Fruit fly (Drosophila melanogaster): ENCODE measurements around the gene glec.

The glec gene

DNA sequence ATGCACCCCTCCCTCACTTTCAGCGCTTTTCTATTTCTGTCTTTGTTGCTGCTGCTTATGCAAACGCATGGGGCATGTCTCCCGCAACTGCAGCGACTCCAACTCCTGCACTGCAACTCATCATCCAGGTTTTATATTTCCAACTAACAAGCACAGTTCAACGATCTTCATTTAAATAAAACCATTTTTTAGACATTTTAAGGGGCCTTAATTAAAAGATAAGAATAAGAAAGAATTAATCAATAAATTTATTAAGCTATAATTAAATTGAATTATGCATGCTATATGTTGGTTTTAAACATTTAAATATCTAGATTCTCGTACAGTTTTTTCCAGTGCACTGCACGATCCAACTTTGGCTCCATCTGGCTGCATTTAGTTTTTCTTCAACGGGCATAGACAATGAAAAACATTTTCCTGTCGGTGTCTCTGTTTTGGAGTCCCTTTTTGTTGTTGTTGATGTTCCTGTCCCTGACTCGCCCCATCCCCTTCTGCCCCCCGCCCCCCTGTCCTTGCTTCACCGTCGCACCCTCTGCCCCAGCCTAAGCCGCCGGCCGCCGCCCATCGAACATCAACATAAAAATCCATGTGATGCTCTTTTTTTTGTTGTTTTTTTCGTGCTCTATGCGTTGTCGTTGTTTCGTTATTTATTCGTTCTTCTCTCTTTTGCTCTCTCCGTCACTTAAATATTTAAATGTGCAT lies 27.1 kb downstream of the glec start (continued):
- TF ChIP-seq CoRest (tag; optimal IDR thresholded peaks at IDR 0.05) = peak; percentile 81
- TF ChIP-seq CG30403 (GFP tag; optimal IDR thresholded peaks at IDR 0.05) = peak; percentile 71
- no peak for TF ChIP-seq wdn (GFP tag; IDR thresholded peaks at IDR 0.05)
- no peak for TF ChIP-seq btn (GFP tag; optimal IDR thresholded peaks at IDR 0.05)
- peak in 1 of 2 experiments; percentile 80 for TF ChIP-seq eve (GFP tag; optimal IDR thresholded peaks at IDR 0.05)
- TF ChIP-seq Ada2b (GFP tag; IDR thresholded peaks at IDR 0.05) = no peak
- TF ChIP-seq shn (GFP tag; optimal IDR thresholded peaks at IDR 0.05) = no peak
- TF ChIP-seq Xbp1 (GFP tag; optimal IDR thresholded peaks at IDR 0.05) = peak; percentile 63
- no peak for TF ChIP-seq sob (GFP tag; IDR thresholded peaks at IDR 0.05)
- no peak for TF ChIP-seq z (GFP tag; IDR thresholded peaks at IDR 0.05)
- TF ChIP-seq esg (GFP tag; conservative IDR thresholded peaks at IDR 0.05) = no peak
- TF ChIP-seq Max (GFP tag; optimal IDR thresholded peaks at IDR 0.05) = peak; percentile 62
- TF ChIP-seq lola (GFP tag; optimal IDR thresholded peaks at IDR 0.05) = peak in 1 of 3 experiments; percentile 96
- TF ChIP-seq CG11504 (tag; optimal IDR thresholded peaks at IDR 0.05) = peak; percentile 69
- no peak; the same call in none of the 3 replicates for TF ChIP-seq CG17361 (GFP tag; IDR thresholded peaks at IDR 0.05)
- no peak for TF ChIP-seq tup (GFP tag; optimal IDR thresholded peaks at IDR 0.05)
- no peak for TF ChIP-seq al (GFP tag; IDR thresholded peaks at IDR 0.05)
- peak; percentile 88 for TF ChIP-seq Ssrp (tag; optimal IDR thresholded peaks at IDR 0.05)
- TF ChIP-seq tll (GFP tag; optimal IDR thresholded peaks at IDR 0.05) = no peak
- TF ChIP-seq CG9932 (GFP tag; IDR thresholded peaks at IDR 0.05) = no peak
- TF ChIP-seq CG18011 (GFP tag; optimal IDR thresholded peaks at IDR 0.05) = no peak
- TF ChIP-seq CG6854 (GFP tag; optimal IDR thresholded peaks at IDR 0.05) = no peak
- no peak for TF ChIP-seq Rfx (GFP tag; IDR thresholded peaks at IDR 0.05)
- TF ChIP-seq Opbp (GFP tag; IDR thresholded peaks at IDR 0.05; ENCODE audit: partially characterized antibody) = peak; percentile 14; the same call in 1 of the 3 replicates
- TF ChIP-seq D19A (tag; optimal IDR thresholded peaks at IDR 0.05) = peak; percentile 66
- no peak for TF ChIP-seq sens-2 (GFP tag; IDR thresholded peaks at IDR 0.05)
- TF ChIP-seq CG6254 (GFP tag; optimal IDR thresholded peaks at IDR 0.05) = peak; percentile 75
- no peak for TF ChIP-seq HLH4C (GFP tag; IDR thresholded peaks at IDR 0.05; ENCODE audit: partially characterized antibody)
- peak; percentile 78 for TF ChIP-seq CG1529 (GFP tag; optimal IDR thresholded peaks at IDR 0.05)
- no peak for TF ChIP-seq CG31224 (GFP tag; IDR thresholded peaks at IDR 0.05)
- no peak for TF ChIP-seq CG9876 (GFP tag; optimal IDR thresholded peaks at IDR 0.05)
- peak; percentile 83 for TF ChIP-seq CG2875 (GFP tag; optimal IDR thresholded peaks at IDR 0.05)
- no peak for TF ChIP-seq CG17612 (GFP tag; IDR thresholded peaks at IDR 0.05)
- no peak for TF ChIP-seq chinmo (GFP tag; IDR thresholded peaks at IDR 0.05; ENCODE audit: partially characterized antibody)
- TF ChIP-seq Xrp1 (GFP tag; IDR thresholded peaks at IDR 0.05) = peak; percentile 92
- TF ChIP-seq HLHmδ (GFP tag; optimal IDR thresholded peaks at IDR 0.05) = no peak
- peak; percentile 45 for TF ChIP-seq kni (GFP tag; optimal IDR thresholded peaks at IDR 0.05)
- TF ChIP-seq sug (tag; optimal IDR thresholded peaks at IDR 0.05) = no peak
- no peak for TF ChIP-seq NFAT (GFP tag; IDR thresholded peaks at IDR 0.05)
- TF ChIP-seq ems (GFP tag; optimal IDR thresholded peaks at IDR 0.05) = peak; percentile 7
- TF ChIP-seq gcm (GFP tag; optimal IDR thresholded peaks at IDR 0.05) = peak; percentile 87
- no peak for TF ChIP-seq CG1792 (GFP tag; optimal IDR thresholded peaks at IDR 0.05)
- TF ChIP-seq Atf6 (GFP tag; IDR thresholded peaks at IDR 0.05) = no peak
- TF ChIP-seq wek (GFP tag; optimal IDR thresholded peaks at IDR 0.05) = no peak
- TF ChIP-seq odd (GFP tag; optimal IDR thresholded peaks at IDR 0.05) = no peak
- no peak for TF ChIP-seq vfl (GFP tag; optimal IDR thresholded peaks at IDR 0.05)
- peak; percentile 35; the same call in 1 of the 2 replicates for TF ChIP-seq CG14667 (GFP tag; IDR thresholded peaks at IDR 0.05)
- peak; percentile 14 for TF ChIP-seq CG5245 (GFP tag; optimal IDR thresholded peaks at IDR 0.05)
- peak; percentile 75 for TF ChIP-seq Sox102F (GFP tag; optimal IDR thresholded peaks at IDR 0.05)
- no peak for TF ChIP-seq klu (GFP tag; IDR thresholded peaks at IDR 0.05)
